Fruit fly (Drosophila melanogaster) S2 (cell line): ENCODE results near the gene CG7218.

Experiments
- CG8478 ChIP-seq: fragments of >200 bp; optimal IDR thresholded peaks from 2 replicates; lab custom pipeline; 2018
- CTCF ChIP-seq, 2 experiments: fragments of >200 bp; optimal IDR thresholded peaks; 2 replicates each; lab custom pipeline; 2018

CG7218 gene

dm6 chr3R:18164052-18164722 is at the start of gene CG7218, which contains the start of gene Cbp20:
Gene CG7218 (minus strand): TSS chr3R:18164397.
Gene Cbp20 (plus strand): TSS chr3R:18164661.
- no peak for TF ChIP-seq CTCF (optimal IDR thresholded peaks at IDR 0.05; lab: Kevin White, UChicago)
- no peak for TF ChIP-seq CG8478 (lab: Kevin White, UChicago)

DNA sequence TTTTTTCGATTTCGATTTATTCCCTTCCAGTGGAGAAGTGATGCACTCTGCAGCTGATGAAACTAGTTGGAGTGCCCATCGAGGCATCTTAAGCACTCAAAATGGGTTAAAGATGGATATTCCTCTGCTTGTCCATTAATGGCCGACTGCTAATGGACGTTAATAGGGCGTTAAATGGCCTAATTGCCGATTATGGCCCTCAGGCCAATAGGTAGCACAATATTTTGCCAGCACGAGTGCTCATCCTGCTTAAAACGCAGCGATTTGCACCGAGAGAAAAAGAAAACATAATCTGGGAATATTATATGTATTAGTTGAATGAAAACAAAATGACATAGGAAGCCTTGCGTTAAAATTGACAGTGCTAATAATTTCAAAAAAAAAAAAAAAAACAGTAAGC is 44.3 kb upstream of the CG7218 start, which contains the start of gene CG44158:
Gene CG44158, plus strand, starts transcription at position 301 of the 400 bp plus-strand sequence.
- TF ChIP-seq CTCF (optimal IDR thresholded peaks at IDR 0.05; lab: Kevin White, UChicago), result no peak
- no peak for TF ChIP-seq CG8478 (lab: Kevin White, UChicago)

DNA sequence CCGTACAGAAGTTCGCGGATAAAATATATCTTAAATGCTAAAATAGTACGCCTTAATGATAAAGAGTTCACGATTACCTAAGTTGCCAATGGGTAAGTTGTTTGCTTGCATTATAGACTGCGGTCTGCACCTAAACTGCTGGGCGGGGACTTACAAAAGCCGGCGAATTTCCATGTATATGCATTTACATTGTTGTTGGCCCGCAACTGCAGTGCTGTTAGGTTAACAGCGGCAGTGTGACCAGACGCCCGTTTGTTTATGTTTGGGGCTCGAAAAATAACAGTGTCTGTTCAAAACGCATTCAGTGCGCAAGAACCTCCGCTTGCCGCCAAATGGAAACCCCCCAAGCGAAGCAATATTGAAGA is 35.7 kb upstream of the CG7218 start:
- TF ChIP-seq CG8478 (lab: Kevin White, UChicago), result no peak
- no peak for TF ChIP-seq CTCF (optimal IDR thresholded peaks at IDR 0.05; lab: Kevin White, UChicago)

dm6 chr3R:18199177-18199884 is 35.1 kb upstream of the CG7218 start, which contains the start of the genes Ssdp and CG7985:
Gene Ssdp (minus strand): TSS chr3R:18199595.
Gene CG7985 (plus strand): TSS chr3R:18199857.
- TF ChIP-seq CTCF (optimal IDR thresholded peaks at IDR 0.05; lab: Kevin White, UChicago), result no peak
- TF ChIP-seq CG8478 (lab: Kevin White, UChicago), result no peak

DNA sequence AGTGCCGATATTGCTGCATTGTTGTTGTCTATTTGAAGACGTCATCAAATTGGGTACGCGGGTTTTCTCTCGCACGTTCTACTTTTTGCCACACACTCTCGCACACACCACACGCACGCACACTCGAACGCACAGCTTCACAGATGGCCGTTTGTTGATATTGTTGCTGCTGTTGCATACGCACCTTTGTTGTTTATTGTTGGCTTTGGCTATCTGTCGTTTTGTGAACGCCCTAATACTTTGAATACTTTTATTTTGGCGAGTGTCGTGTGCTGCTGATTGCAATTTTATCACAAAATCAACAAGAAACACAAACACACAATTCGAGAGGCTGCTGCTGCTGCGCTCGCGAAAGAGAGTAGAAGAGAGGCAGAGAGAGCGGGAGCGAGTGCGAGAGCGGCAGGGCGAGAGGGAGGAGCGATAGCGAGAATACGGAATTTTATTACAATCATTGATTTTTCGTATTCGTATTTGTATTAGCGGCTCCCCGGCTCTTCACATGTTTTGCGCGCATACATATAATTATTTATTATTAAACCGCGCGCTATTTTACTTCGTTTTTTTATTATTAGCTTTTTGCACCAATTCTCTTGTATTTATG is 34.4 kb upstream of the CG7218 start:
- TF ChIP-seq CG8478 (lab: Kevin White, UChicago) (no peak), CTCF (optimal IDR thresholded peaks at IDR 0.05; lab: Kevin White, UChicago) (no peak)

DNA sequence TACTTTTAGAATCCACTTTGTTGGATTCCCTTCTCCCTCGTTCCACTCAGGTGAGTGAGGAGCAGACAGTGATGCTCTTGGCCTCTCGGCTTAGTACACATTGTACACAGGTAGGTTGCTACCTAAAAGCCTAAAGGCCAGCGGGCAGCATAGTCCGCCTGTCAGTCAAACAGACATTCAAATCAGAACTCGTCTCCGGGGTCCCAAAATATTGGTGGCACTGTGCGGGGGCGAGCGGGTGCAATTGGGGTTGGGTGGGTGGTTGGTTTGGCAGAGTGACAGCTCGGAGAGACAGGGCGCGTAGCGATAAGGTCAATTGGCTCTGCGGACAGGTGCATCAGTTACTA is 33.6 kb upstream of the CG7218 start:
- TF ChIP-seq CG8478 (lab: Kevin White, UChicago), result no peak
- TF ChIP-seq CTCF (optimal IDR thresholded peaks at IDR 0.05; lab: Kevin White, UChicago), result no peak

DNA sequence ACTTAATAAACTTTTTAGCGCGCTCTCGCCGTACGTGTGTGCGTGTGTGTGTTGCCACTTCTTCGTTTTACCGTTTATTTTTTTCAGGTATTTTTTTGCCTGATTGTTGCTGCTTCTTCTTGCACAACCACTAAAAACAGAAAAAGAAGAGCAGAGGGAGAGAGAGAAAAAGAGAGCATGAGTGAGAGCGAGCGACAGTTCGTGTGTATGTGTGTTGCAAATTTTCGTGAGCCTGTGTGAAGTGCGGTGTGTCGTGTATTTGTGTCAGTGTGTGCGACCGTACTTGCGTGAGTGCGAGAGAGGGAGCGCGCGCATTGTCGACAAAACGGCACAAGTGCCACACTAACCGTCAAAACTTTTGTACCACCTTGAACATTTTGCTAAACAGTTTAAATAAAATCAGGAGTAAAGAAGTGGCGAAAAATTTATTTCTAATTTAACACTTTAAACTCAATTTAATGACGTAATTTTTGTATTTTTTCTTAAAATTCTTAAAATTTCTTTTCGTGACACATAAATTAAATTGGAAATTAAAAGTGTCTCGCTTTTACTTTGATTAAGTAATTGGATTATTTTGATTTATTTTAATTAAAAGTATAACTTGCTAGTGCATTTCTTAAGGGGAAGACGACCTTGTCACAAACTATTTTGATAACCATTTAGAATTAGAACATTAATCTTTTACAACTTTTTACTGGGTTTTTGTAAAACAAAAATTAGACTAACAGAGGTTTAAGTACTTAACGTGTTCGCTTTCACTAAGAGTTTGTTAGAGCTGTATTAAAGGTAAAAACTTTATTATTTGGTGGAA is 33.0 kb upstream of the CG7218 start:
- TF ChIP-seq CG8478 (lab: Kevin White, UChicago) (no peak), CTCF (optimal IDR thresholded peaks at IDR 0.05; lab: Kevin White, UChicago) (no peak)

dm6 chr3R:18196622-18196990 is 32.4 kb upstream of the CG7218 start:
- no peak for TF ChIP-seq CTCF (optimal IDR thresholded peaks at IDR 0.05; lab: Kevin White, UChicago)
- no peak for TF ChIP-seq CG8478 (lab: Kevin White, UChicago)

dm6 chr3R:18195295-18195694 is 31.1 kb upstream of the CG7218 start:
- no peak for TF ChIP-seq CG8478 (lab: Kevin White, UChicago)
- no peak for TF ChIP-seq CTCF (optimal IDR thresholded peaks at IDR 0.05; lab: Kevin White, UChicago)

DNA sequence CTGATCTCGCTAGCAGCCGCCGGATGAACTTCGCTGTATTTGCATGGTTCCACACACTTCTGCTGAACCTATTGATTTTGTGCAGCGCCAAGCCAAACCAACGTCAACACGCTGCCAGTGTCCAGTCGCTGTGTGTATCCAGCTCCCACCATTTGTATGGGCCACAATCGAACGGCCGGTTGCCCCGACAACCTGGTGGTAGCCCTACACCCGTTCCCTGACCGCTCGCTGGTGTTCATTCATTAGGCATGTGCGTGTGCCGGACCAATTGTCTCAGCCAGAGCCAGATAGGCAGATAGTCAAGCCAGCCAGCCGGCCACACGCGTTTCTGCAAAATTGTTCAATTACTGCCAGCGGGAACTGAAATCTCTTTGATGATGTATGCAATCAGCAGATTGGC is 27.7 kb upstream of the CG7218 start, which contains the start of gene CG14313:
Gene CG14313, minus strand, starts transcription at position 101 of the 400 bp plus-strand sequence.
- TF ChIP-seq CG8478 (lab: Kevin White, UChicago) (no peak), CTCF (optimal IDR thresholded peaks at IDR 0.05; lab: Kevin White, UChicago) (no peak)

- TF ChIP-seq CG8478 (lab: Kevin White, UChicago) (no peak), CTCF (optimal IDR thresholded peaks at IDR 0.05; lab: Kevin White, UChicago) (no peak)
Measured at dm6 chr3R:18188702-18189125, 24.5 kb upstream of the CG7218 start, which contains the start of the genes CG12321 and MED17. Gene CG12321 (minus strand): TSS chr3R:18188707. Gene MED17 (plus strand): TSS chr3R:18189072.

- no peak for TF ChIP-seq CTCF (optimal IDR thresholded peaks at IDR 0.05; lab: Kevin White, UChicago)
- no peak for TF ChIP-seq CG8478 (lab: Kevin White, UChicago)
Measured at dm6 chr3R:18185385-18185784, 21.2 kb upstream of the CG7218 start, which contains the start of the genes Arp5 and CG7208. Gene Arp5 (plus strand): TSS chr3R:18185498. Gene CG7208 (minus strand): TSS chr3R:18185715.

DNA sequence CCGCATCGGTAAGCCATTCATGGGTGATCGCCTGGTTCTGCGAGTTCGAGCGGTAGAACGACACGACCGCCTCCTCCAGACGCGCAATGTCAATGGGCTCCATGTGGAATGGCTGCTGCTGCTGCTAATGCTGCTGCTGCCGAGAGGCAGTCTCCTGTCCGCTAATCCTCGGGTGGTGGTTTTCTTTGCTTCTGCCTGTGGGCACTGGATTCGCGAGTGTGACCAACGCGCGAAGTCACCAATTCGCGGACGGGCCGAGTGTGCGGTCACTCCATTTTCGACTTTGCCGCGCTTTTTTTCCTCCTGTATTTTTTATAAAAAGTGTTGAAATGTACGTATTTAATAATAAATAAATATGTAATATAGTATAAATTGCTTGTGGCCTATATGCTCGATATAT is 19.0 kb upstream of the CG7218 start, which contains the start of gene cdm:
Gene cdm, minus strand, starts transcription at position 236 of the 400 bp plus-strand sequence.
- no peak for TF ChIP-seq CTCF (optimal IDR thresholded peaks at IDR 0.05; lab: Kevin White, UChicago)
- no peak for TF ChIP-seq CG8478 (lab: Kevin White, UChicago)
